Fruit fly (Drosophila melanogaster) whole organism, prepupa: ENCODE data around the gene PGAP5.

Source experiments
- Blimp-1 ChIP-seq: fragments of 200-800 bp; sonication (Bioruptor generic); optimal IDR thresholded peaks from 3 replicates; lab custom pipeline; 2017; ENCODE audit warnings: missing biosample characterization, missing genetic modification characterization, mild to moderate bottlenecking, moderate library complexity, missing genetic modification reagents
- CG11762 ChIP-seq: fragments of 200-800 bp; sonication (Bioruptor generic); optimal IDR thresholded peaks from 3 replicates; lab custom pipeline; 2016; ENCODE audit warnings: missing biosample characterization, missing genetic modification characterization; ENCODE audit not compliant: insufficient read depth
- CG3032 ChIP-seq: fragments of 200-800 bp; optimal IDR thresholded peaks from 2 replicates; lab custom pipeline; 2019; ENCODE audit warnings: missing biosample characterization, mild to moderate bottlenecking, missing genetic modification characterization, moderate library complexity
- CG32006 ChIP-seq: fragments of 200-800 bp; sonication (Bioruptor generic); optimal IDR thresholded peaks from 3 replicates; lab custom pipeline; 2017; ENCODE audit warnings: missing biosample characterization, mild to moderate bottlenecking, missing genetic modification characterization
- CG4318 ChIP-seq: fragments of 200-800 bp; sonication (Bioruptor generic); optimal IDR thresholded peaks from 3 replicates; lab custom pipeline; 2017; ENCODE audit warnings: missing biosample characterization, mild to moderate bottlenecking, missing genetic modification characterization
- CG6276 ChIP-seq: fragments of 200-800 bp; sonication (Bioruptor generic); optimal IDR thresholded peaks from 2 replicates; lab custom pipeline; 2017; ENCODE audit warnings: missing biosample characterization, mild to moderate bottlenecking, missing genetic modification characterization
- CG6792 ChIP-seq: fragments of 200-800 bp; sonication (Bioruptor generic); optimal IDR thresholded peaks from 3 replicates; lab custom pipeline; 2016; ENCODE audit warnings: missing biosample characterization, missing genetic modification characterization
- CG6808 ChIP-seq: fragments of 200-800 bp; sonication (Bioruptor generic); optimal IDR thresholded peaks from 3 replicates; lab custom pipeline; 2017; ENCODE audit warnings: missing biosample characterization, missing genetic modification characterization, mild to moderate bottlenecking, moderate library complexity, missing genetic modification reagents
- CG8119 ChIP-seq: fragments of 200-800 bp; sonication (Bioruptor generic); IDR thresholded peaks from 3 replicates; pipeline ENCODE4 v1.3.6; 2022; ENCODE audit warnings: missing biosample characterization, missing genetic modification characterization
- CG8319 ChIP-seq: fragments of 200-800 bp; sonication (Bioruptor generic); optimal IDR thresholded peaks from 3 replicates; lab custom pipeline; 2016; ENCODE audit warnings: missing biosample characterization, missing genetic modification characterization
- CG8632 ChIP-seq: fragments of 200-800 bp; sonication (Bioruptor generic); optimal IDR thresholded peaks from 3 replicates; lab custom pipeline; 2016; ENCODE audit warnings: missing biosample characterization, missing genetic modification characterization
- Eip93F ChIP-seq: fragments of 200-800 bp; sonication (Bioruptor generic); optimal IDR thresholded peaks from 2 replicates; lab custom pipeline; 2016; ENCODE audit warnings: missing biosample characterization, mild to moderate bottlenecking, missing genetic modification characterization
- Ets96B ChIP-seq: fragments of 200-800 bp; optimal IDR thresholded peaks from 2 replicates; lab custom pipeline; 2019; ENCODE audit warnings: missing biosample characterization, mild to moderate bottlenecking, missing genetic modification characterization, moderate library complexity
- Hr4 ChIP-seq: fragments of 200-800 bp; sonication (Bioruptor generic); optimal IDR thresholded peaks from 3 replicates; lab custom pipeline; 2016; ENCODE audit warnings: missing biosample characterization, missing genetic modification characterization
- Lpt ChIP-seq: fragments of 200-800 bp; sonication (Bioruptor generic); optimal IDR thresholded peaks from 3 replicates; lab custom pipeline; 2016; ENCODE audit warnings: missing biosample characterization, missing genetic modification characterization
- Met ChIP-seq: fragments of 200-800 bp; sonication (Bioruptor generic); optimal IDR thresholded peaks from 3 replicates; lab custom pipeline; 2016; ENCODE audit warnings: missing biosample characterization, missing genetic modification characterization
- Sox102F ChIP-seq: fragments of 200-800 bp; sonication (Bioruptor generic); optimal IDR thresholded peaks from 2 replicates; lab custom pipeline; 2016; ENCODE audit warnings: missing biosample characterization, mild to moderate bottlenecking, missing genetic modification characterization
- Sox14 ChIP-seq: fragments of 200-800 bp; sonication (Bioruptor generic); optimal IDR thresholded peaks from 3 replicates; lab custom pipeline; 2016; ENCODE audit warnings: missing biosample characterization, missing genetic modification characterization
- achi ChIP-seq: fragments of 200-800 bp; sonication (Bioruptor generic); optimal IDR thresholded peaks from 3 replicates; lab custom pipeline; 2016; ENCODE audit warnings: missing biosample characterization, missing genetic modification characterization
- dsx ChIP-seq: fragments of 200-800 bp; optimal IDR thresholded peaks from 3 replicates; lab custom pipeline; 2019; ENCODE audit warnings: missing biosample characterization, mild to moderate bottlenecking, missing genetic modification characterization, moderate library complexity; ENCODE audit not compliant: poor library complexity, severe bottlenecking
- fd59A ChIP-seq: fragments of 200-800 bp; sonication (Bioruptor generic); optimal IDR thresholded peaks from 2 replicates; lab custom pipeline; 2017; ENCODE audit warnings: missing biosample characterization, mild to moderate bottlenecking, missing genetic modification characterization, missing genetic modification reagents
- fd85E ChIP-seq: fragments of 200-800 bp; sonication (Bioruptor generic); optimal IDR thresholded peaks from 3 replicates; lab custom pipeline; 2016; ENCODE audit warnings: missing biosample characterization, missing genetic modification characterization
- fkh ChIP-seq: fragments of 200-800 bp; sonication (Bioruptor generic); optimal IDR thresholded peaks from 3 replicates; lab custom pipeline; 2017; ENCODE audit warnings: missing biosample characterization, mild to moderate bottlenecking, missing genetic modification characterization, moderate library complexity
- net ChIP-seq: fragments of 200-800 bp; sonication (Bioruptor generic); optimal IDR thresholded peaks from 3 replicates; lab custom pipeline; 2016; ENCODE audit warnings: missing biosample characterization, missing genetic modification characterization
- salr ChIP-seq, 2 experiments: fragments of 200-800 bp; sonication (Bioruptor generic); optimal IDR thresholded peaks; 3 replicates each; lab custom pipeline; 2016 to 2018; ENCODE audit warnings: missing biosample characterization in 2 of 2, missing genetic modification characterization in 2 of 2, mild to moderate bottlenecking in 1 of 2
- spab ChIP-seq: fragments of 200-800 bp; sonication (Bioruptor generic); optimal IDR thresholded peaks from 2 replicates; lab custom pipeline; 2017; ENCODE audit warnings: missing biosample characterization, mild to moderate bottlenecking, missing genetic modification characterization, missing genetic modification reagents
- ss ChIP-seq, 2 experiments: fragments of 200-800 bp; sonication (Bioruptor generic); optimal IDR thresholded peaks; 2 replicates in 1 of 2; 3 replicates in 1 of 2; lab custom pipeline; 2017 to 2018; ENCODE audit warnings: mild to moderate bottlenecking in 2 of 2, missing biosample characterization in 2 of 2, missing genetic modification characterization in 2 of 2, moderate library complexity in 1 of 2
- svp ChIP-seq: fragments of 200-800 bp; sonication (Bioruptor generic); peaks from one replicate; lab custom pipeline; 2016; ENCODE audit warnings: missing biosample characterization, missing genetic modification characterization

Gene PGAP5

dm6 chr2L:8185008-8185407, 13.7 kb upstream of the PGAP5 start:
- TF ChIP-seq fd85E (GFP tag; lab: Kevin White, UChicago) (no peak), Hr4 (no peak), achi (GFP tag; lab: Kevin White, UChicago) (no peak), dsx (GFP tag; lab: Kevin White, UChicago) (no peak)

- no peak for TF ChIP-seq salr (GFP tag; optimal IDR thresholded peaks at IDR 0.05; lab: Kevin White, UChicago)
- TF ChIP-seq Met (GFP tag; lab: Kevin White, UChicago), result no peak
Observed at dm6 chr2L:8190681-8191080, 8.0 kb upstream of the PGAP5 start, which contains the start of gene CG34134. Gene CG34134, minus strand, starts transcription at chr2L:8190781.

- TF ChIP-seq svp (GFP tag; lab: Kevin White, UChicago), result peak; percentile 99
- no peak for TF ChIP-seq CG8319 (GFP tag; lab: Kevin White, UChicago)
- no peak for TF ChIP-seq Met (GFP tag; lab: Kevin White, UChicago)
- TF ChIP-seq CG3032 (tag; lab: Kevin White, UChicago), result no peak
- no peak for TF ChIP-seq net (GFP tag; lab: Kevin White, UChicago)
Observed at dm6 chr2L:8195722-8196323, 2.9 kb upstream of the PGAP5 start.

- TF ChIP-seq Eip93F (GFP tag; lab: Kevin White, UChicago), result no peak
- no peak for TF ChIP-seq CG6792 (GFP tag; lab: Kevin White, UChicago)
- TF ChIP-seq Sox14 (GFP tag; lab: Kevin White, UChicago), result no peak
- TF ChIP-seq spab (GFP tag; lab: Kevin White, UChicago), result no peak
- TF ChIP-seq CG8319 (GFP tag; lab: Kevin White, UChicago), result no peak
- TF ChIP-seq fkh, result no peak
Observed at dm6 chr2L:8196757-8197530, 1.7 kb upstream of the PGAP5 start, which contains the start of the genes CG8475 and CG8460. Gene CG8475, minus strand, starts transcription at chr2L:8196918. Gene CG8460, plus strand, starts transcription at chr2L:8197193.

dm6 chr2L:8202569-8202968, 3.9 kb downstream of the PGAP5 start:
- TF ChIP-seq Blimp-1, result no peak
- no peak for TF ChIP-seq CG8119 (GFP tag; lab: Robert Waterston, UW)
- no peak for TF ChIP-seq fd59A (GFP tag; lab: Kevin White, UChicago)
- TF ChIP-seq CG32006, result no peak
- no peak for TF ChIP-seq CG11762 (GFP tag; lab: Kevin White, UChicago)
- TF ChIP-seq CG4318 (GFP tag; lab: Kevin White, UChicago), result no peak
- TF ChIP-seq Sox102F (GFP tag; lab: Kevin White, UChicago), result no peak
- TF ChIP-seq CG6276 (GFP tag; lab: Kevin White, UChicago), result no peak
- TF ChIP-seq Ets96B (tag; lab: Kevin White, UChicago), result no peak
- TF ChIP-seq, all 60 proteins: peak for 0

- TF ChIP-seq CG32006 (no peak), CG8319 (GFP tag; lab: Kevin White, UChicago) (no peak), fkh (peak; percentile 3), CG8632 (GFP tag; lab: Kevin White, UChicago) (no peak), Lpt (no peak)
- TF ChIP-seq, all 60 proteins: peak for 1
Observed at dm6 chr2L:8203748-8204147, 5.1 kb downstream of the PGAP5 start.

- TF ChIP-seq CG32006 (no peak), svp (GFP tag; lab: Kevin White, UChicago) (peak; percentile 66), ss (GFP tag; optimal IDR thresholded peaks at IDR 0.05; lab: Kevin White, UChicago) (peak in 1 of 2 experiments; percentile 35), Sox102F (GFP tag; lab: Kevin White, UChicago) (no peak), CG6276 (GFP tag; lab: Kevin White, UChicago) (peak; percentile 26), CG6808 (GFP tag; lab: Kevin White, UChicago) (peak; percentile 19)
Observed at dm6 chr2L:8204366-8204765, 5.7 kb downstream of the PGAP5 start.
